Fruit fly (Drosophila melanogaster): Measurements from ENCODE around the gene UbcE2H.
A peak's percentile ranks its signal among the peaks of the same experiment; 100 is the strongest.

Gene UbcE2H

DNA sequence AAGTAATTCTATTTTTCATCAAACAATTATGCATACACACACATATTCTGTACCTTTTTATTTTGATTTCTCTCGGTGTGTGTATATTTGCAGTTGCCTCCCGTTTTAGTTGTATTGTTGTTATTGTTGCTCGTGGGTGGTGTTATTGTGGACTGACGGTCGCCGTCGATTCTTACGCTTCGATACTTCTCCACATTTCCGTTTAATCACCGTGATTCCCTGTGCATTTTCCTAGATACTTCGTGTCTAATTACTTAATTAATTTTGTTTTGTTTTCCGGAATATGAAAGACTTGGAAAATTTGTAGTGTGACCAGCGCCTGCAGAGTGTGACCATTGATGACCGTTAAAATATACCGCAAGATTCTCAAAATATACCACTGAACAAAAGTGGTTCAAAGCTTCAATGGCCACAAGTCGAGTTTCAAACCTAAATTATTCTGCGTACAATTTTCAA lies at the start of gene UbcE2H:
UbcE2H (minus strand) TSS at position 343 of the 456 bp plus-strand sequence.
- no peak for TF ChIP-seq CG12768 (GFP tag; optimal IDR thresholded peaks at IDR 0.05)
- peak; percentile 10 for TF ChIP-seq CG14711 (tag; optimal IDR thresholded peaks at IDR 0.05)
- no peak for TF ChIP-seq toe (GFP tag; optimal IDR thresholded peaks at IDR 0.05)
- peak; percentile 60 for TF ChIP-seq bab1 (GFP tag; optimal IDR thresholded peaks at IDR 0.05)
- no peak for TF ChIP-seq tj (GFP tag; optimal IDR thresholded peaks at IDR 0.05)
- no peak for TF ChIP-seq Mnt (GFP tag; optimal IDR thresholded peaks at IDR 0.05)
- TF ChIP-seq CG1620 (GFP tag; optimal IDR thresholded peaks at IDR 0.05), result no peak
- TF ChIP-seq CG7045 (GFP tag; optimal IDR thresholded peaks at IDR 0.05), result no peak

DNA sequence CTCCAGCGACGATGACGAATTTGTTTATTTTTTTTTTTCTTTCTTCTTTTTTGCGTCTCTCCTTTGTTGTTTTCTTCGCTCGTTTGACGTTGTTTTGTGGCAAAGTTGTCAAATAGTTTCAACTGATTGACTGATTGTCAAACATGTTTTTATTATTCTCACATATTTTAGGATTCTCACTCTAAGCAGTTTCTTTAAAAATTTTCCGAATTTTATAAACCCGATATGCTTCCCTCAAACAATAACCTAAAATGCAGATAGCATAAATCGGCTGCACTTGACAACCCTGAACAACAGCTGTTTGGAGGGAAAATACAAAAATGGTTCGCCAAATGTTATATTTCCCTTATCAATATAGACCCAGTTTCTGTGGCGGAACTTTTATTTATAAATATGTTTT lies 49.7 kb upstream of the UbcE2H start, which contains the start of gene CG17982:
CG17982 (minus strand) TSS at position 299 of the 400 bp plus-strand sequence.
- TF ChIP-seq toe (GFP tag; optimal IDR thresholded peaks at IDR 0.05), result peak; percentile 87
- TF ChIP-seq Mnt (GFP tag; optimal IDR thresholded peaks at IDR 0.05), result peak; percentile 90
- peak; percentile 95 for TF ChIP-seq CG7101 (tag; optimal IDR thresholded peaks at IDR 0.05)
- peak; percentile 85 for TF ChIP-seq Crg-1 (GFP tag; optimal IDR thresholded peaks at IDR 0.05)
- peak; percentile 81 for TF ChIP-seq tj (GFP tag; optimal IDR thresholded peaks at IDR 0.05)
- TF ChIP-seq bab1 (GFP tag; optimal IDR thresholded peaks at IDR 0.05), result peak; percentile 99
- TF ChIP-seq CG12768 (GFP tag; optimal IDR thresholded peaks at IDR 0.05), result peak; percentile 83
- TF ChIP-seq ovo (GFP tag; optimal IDR thresholded peaks at IDR 0.05), result peak; percentile 67
- peak; percentile 100 for TF ChIP-seq CG14711 (tag; optimal IDR thresholded peaks at IDR 0.05)
- TF ChIP-seq CG33017 (tag; optimal IDR thresholded peaks at IDR 0.05), result peak; percentile 83
- TF ChIP-seq kay (GFP tag; ENCODE audit: borderline replicate concordance), result no peak
- TF ChIP-seq CG5204 (GFP tag; optimal IDR thresholded peaks at IDR 0.05), result peak; percentile 82
- TF ChIP-seq CG1620 (GFP tag; optimal IDR thresholded peaks at IDR 0.05), result peak; percentile 93
- TF ChIP-seq Hr96 (GFP tag; optimal IDR thresholded peaks at IDR 0.05), result no peak
- TF ChIP-seq CG11617 (GFP tag; optimal IDR thresholded peaks at IDR 0.05), result peak; percentile 94
- TF ChIP-seq cic (GFP tag; optimal IDR thresholded peaks at IDR 0.05), result peak; percentile 42
- TF ChIP-seq CG7045 (GFP tag; optimal IDR thresholded peaks at IDR 0.05), result peak; percentile 78
- no peak for TF ChIP-seq cnc (optimal IDR thresholded peaks at IDR 0.05)
- peak; percentile 80 for TF ChIP-seq pad (GFP tag; optimal IDR thresholded peaks at IDR 0.05)
- TF ChIP-seq Clk (GFP tag; optimal IDR thresholded peaks at IDR 0.05), result peak; percentile 30

DNA sequence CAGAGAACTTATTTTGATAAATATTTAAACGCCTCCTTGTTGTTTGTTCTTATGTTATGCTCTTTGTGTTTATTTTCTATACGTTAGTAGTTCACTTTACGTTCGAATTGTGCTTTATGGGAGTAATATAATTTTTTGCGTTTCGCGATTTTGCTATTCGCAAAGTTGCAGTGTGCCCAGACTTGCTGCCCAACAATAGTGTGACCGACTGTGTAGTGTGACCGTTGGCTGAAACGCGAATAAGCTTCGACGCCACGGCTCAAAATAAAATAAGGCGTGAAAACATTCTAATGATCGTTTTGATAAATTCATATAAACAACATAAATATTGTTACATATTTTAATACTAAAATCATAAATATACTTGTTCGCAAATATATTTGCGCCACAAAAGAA lies 48.2 kb upstream of the UbcE2H start, which contains the start of gene Smox:
Smox (minus strand) TSS at position 213 of the 396 bp plus-strand sequence.
- TF ChIP-seq CG14711 (tag; optimal IDR thresholded peaks at IDR 0.05) (peak; percentile 22), Crg-1 (GFP tag; optimal IDR thresholded peaks at IDR 0.05) (no peak), Clk (GFP tag; optimal IDR thresholded peaks at IDR 0.05) (no peak), Mnt (GFP tag; optimal IDR thresholded peaks at IDR 0.05) (no peak), CG1620 (GFP tag; optimal IDR thresholded peaks at IDR 0.05) (no peak), tj (GFP tag; optimal IDR thresholded peaks at IDR 0.05) (no peak), CG33017 (tag; optimal IDR thresholded peaks at IDR 0.05) (peak; percentile 18), cnc (optimal IDR thresholded peaks at IDR 0.05) (no peak), ovo (GFP tag; optimal IDR thresholded peaks at IDR 0.05) (no peak), cic (GFP tag; optimal IDR thresholded peaks at IDR 0.05) (no peak), bab1 (GFP tag; optimal IDR thresholded peaks at IDR 0.05) (no peak)

DNA sequence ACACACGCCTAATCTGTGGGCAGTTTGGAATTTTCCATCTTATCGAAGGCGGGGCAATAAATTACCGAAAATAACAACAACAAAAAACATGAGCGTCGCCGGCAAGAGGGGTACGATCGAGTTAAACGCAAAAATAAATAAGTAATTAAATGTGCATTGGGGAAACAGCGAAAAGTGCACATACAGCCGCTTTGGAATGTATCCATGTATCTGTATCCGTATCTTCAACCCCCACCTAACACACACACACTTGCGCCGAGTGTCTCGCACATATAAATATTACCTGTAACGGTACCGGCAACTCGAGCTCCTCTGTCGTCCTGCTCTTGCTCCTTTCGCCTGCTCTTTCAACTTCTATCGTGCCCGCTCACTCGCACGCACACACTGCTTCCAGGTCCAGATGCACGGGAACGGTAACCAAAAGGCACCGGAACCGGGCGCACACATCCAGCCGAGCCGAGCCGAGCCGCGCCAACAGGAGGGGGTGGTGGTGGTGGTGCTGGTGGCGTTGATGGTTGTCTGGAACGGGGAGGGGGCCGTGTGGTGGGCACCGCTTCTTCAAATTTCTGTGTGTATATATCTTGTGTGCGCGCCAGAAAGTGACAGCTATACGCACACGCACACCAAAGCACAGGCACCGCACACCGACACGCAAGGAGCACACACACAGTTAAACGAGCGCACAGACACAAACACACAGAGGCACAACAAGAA lies 47.6 kb upstream of the UbcE2H start:
- TF ChIP-seq CG7045 (GFP tag; optimal IDR thresholded peaks at IDR 0.05) (no peak), kay (GFP tag; ENCODE audit: borderline replicate concordance) (no peak), CG33017 (tag; optimal IDR thresholded peaks at IDR 0.05) (no peak), cnc (optimal IDR thresholded peaks at IDR 0.05) (no peak), Crg-1 (GFP tag; optimal IDR thresholded peaks at IDR 0.05) (peak; percentile 8), CG5204 (GFP tag; optimal IDR thresholded peaks at IDR 0.05) (no peak), CG7101 (tag; optimal IDR thresholded peaks at IDR 0.05) (peak; percentile 16), tj (GFP tag; optimal IDR thresholded peaks at IDR 0.05) (peak; percentile 84), ovo (GFP tag; optimal IDR thresholded peaks at IDR 0.05) (peak; percentile 97), bab1 (GFP tag; optimal IDR thresholded peaks at IDR 0.05) (no peak), pad (GFP tag; optimal IDR thresholded peaks at IDR 0.05) (peak; percentile 98), Clk (GFP tag; optimal IDR thresholded peaks at IDR 0.05) (no peak), cic (GFP tag; optimal IDR thresholded peaks at IDR 0.05) (peak; percentile 43), Hr96 (GFP tag; optimal IDR thresholded peaks at IDR 0.05) (no peak), Mnt (GFP tag; optimal IDR thresholded peaks at IDR 0.05) (peak; percentile 44), toe (GFP tag; optimal IDR thresholded peaks at IDR 0.05) (no peak), CG1620 (GFP tag; optimal IDR thresholded peaks at IDR 0.05) (no peak), CG12768 (GFP tag; optimal IDR thresholded peaks at IDR 0.05) (peak; percentile 38), CG11617 (GFP tag; optimal IDR thresholded peaks at IDR 0.05) (peak; percentile 57), CG14711 (tag; optimal IDR thresholded peaks at IDR 0.05) (no peak)

DNA sequence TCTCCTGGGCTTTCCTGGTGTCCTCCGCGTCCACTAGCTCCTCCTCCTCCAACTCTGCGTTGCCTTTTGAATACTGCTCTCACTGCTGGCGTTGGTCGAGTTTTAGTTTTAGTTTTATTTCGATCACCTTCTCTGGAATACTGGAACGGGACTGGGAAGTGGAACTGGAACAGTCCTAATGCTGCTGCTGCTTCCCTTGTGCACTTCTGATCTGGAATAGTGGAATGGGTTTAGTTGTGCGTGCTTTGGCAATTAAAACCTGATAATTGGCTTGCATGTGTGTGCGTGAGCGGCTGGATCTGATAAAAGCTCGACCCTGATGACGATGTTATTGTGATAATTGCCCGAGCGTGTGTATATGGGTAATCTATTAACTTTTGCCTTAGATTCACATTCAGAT lies 46.8 kb upstream of the UbcE2H start:
- TF ChIP-seq CG1620 (GFP tag; optimal IDR thresholded peaks at IDR 0.05) (no peak), CG7045 (GFP tag; optimal IDR thresholded peaks at IDR 0.05) (no peak), Mnt (GFP tag; optimal IDR thresholded peaks at IDR 0.05) (no peak)

DNA sequence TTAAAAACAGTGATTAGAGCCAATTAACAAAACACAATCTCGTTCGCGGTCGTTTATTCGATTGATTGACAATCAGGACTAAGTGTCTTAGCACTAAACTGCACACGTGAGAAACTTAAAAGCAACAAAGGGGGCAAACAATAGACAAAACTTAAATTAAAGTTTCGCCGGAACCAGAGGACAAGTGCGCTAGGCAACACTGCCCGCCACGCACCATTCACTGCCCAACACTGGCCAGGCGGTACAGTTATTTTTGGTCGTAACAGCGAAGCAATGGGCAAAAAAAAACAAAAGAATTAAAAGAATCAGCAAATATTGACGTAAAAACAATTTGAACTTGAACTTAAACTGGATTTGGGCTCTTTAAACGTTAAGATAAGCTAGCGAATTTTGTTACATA lies 43.4 kb upstream of the UbcE2H start:
- no peak for TF ChIP-seq pad (GFP tag; optimal IDR thresholded peaks at IDR 0.05)
- TF ChIP-seq Crg-1 (GFP tag; optimal IDR thresholded peaks at IDR 0.05), result no peak
